Worm (Caenorhabditis elegans): Measurements from ENCODE around the gene zfp-2.

Gene zfp-2

ce11 chrII:9592737-9593136 lies 35.3 kb downstream of the zfp-2 start, which contains the start of gene parp-2:
parp-2 (plus strand) TSS chrII:9593037.
- TF ChIP-seq cog-1 (tag; optimal IDR thresholded peaks at IDR 0.05): no peak
- no peak for TF ChIP-seq klf-2 (GFP tag; conservative IDR thresholded peaks at IDR 0.05)
- no peak for TF ChIP-seq ref-1 (GFP tag; conservative IDR thresholded peaks at IDR 0.05)
- TF ChIP-seq ztf-29 (GFP tag; IDR thresholded peaks at IDR 0.05): no peak
- no peak for TF ChIP-seq med-1 (GFP tag; optimal IDR thresholded peaks at IDR 0.05; ENCODE audit: insufficient read depth)
- no peak for TF ChIP-seq ztf-23 (GFP tag; IDR thresholded peaks at IDR 0.05)
- no peak for TF ChIP-seq tab-1 (GFP tag; IDR thresholded peaks at IDR 0.05)
- no peak for TF ChIP-seq flt-1 (GFP tag; IDR thresholded peaks at IDR 0.05)
- no peak for TF ChIP-seq T22C8.4 (GFP tag; IDR thresholded peaks at IDR 0.05)

DNA sequence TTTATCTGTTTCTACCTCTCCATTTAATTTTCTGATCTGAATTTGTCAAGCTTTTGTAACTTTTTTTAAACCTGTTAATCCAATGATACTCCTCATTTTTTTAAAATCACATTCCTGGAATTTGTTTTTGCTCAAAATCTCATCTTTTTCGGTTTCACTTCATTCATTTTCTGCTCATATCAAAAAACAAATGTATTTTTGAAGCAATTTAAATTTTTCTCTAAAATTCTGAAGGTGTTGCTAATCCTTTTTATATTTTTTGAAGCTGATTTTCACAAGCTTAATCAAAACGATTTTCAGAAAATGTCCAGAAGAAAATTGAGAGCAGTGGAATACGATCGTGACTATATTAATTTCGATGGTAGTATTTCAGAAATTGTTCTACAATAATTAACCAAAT lies 37.5 kb downstream of the zfp-2 start, which contains the start of gene E02H1.5:
TSS of gene E02H1.5 (plus strand) at position 301 of the 400 bp plus-strand sequence.
- TF ChIP-seq cog-1 (tag; optimal IDR thresholded peaks at IDR 0.05) (no peak), ref-1 (GFP tag; conservative IDR thresholded peaks at IDR 0.05) (no peak), flt-1 (GFP tag; IDR thresholded peaks at IDR 0.05) (no peak), med-1 (GFP tag; optimal IDR thresholded peaks at IDR 0.05; ENCODE audit: insufficient read depth) (no peak), tab-1 (GFP tag; IDR thresholded peaks at IDR 0.05) (no peak), klf-2 (GFP tag; conservative IDR thresholded peaks at IDR 0.05) (no peak), ztf-29 (GFP tag; IDR thresholded peaks at IDR 0.05) (no peak), T22C8.4 (GFP tag; IDR thresholded peaks at IDR 0.05) (no peak), ztf-23 (GFP tag; IDR thresholded peaks at IDR 0.05) (no peak)

DNA sequence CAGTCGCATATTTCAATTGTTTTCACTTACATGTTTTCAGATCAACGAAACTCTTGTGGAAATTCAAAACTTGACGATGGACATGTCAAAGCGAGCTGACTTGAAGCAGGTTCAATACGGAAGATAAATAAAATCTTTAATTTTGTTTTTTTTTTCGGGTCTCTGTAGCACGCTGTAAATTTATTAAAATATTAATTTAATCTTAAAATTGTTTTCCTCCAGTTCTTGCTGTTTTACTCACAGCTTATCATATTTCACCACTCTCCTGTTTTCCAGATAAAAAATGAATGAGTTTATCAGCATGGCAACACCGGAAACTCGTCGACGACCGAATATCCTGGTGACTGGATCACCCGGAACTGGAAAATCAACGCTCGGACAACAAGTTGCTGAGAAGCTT lies 39.0 kb downstream of the zfp-2 start, which contains the start of gene E02H1.6:
TSS of gene E02H1.6 (plus strand) at position 301 of the 400 bp plus-strand sequence.
- TF ChIP-seq med-1 (GFP tag; optimal IDR thresholded peaks at IDR 0.05; ENCODE audit: insufficient read depth): no peak

ce11 chrII:9597516-9598047 lies 40.1 kb downstream of the zfp-2 start, which contains the start of gene mrpl-53:
mrpl-53 (plus strand) TSS chrII:9597622.
- no peak for TF ChIP-seq med-1 (GFP tag; optimal IDR thresholded peaks at IDR 0.05; ENCODE audit: insufficient read depth)
- TF ChIP-seq ref-1 (GFP tag; conservative IDR thresholded peaks at IDR 0.05): no peak
- TF ChIP-seq T22C8.4 (GFP tag; IDR thresholded peaks at IDR 0.05): no peak
- TF ChIP-seq flt-1 (GFP tag; IDR thresholded peaks at IDR 0.05): no peak
- no peak for TF ChIP-seq ztf-23 (GFP tag; IDR thresholded peaks at IDR 0.05)
- no peak for TF ChIP-seq klf-2 (GFP tag; conservative IDR thresholded peaks at IDR 0.05)
- TF ChIP-seq ztf-29 (GFP tag; IDR thresholded peaks at IDR 0.05): no peak
- TF ChIP-seq cog-1 (tag; optimal IDR thresholded peaks at IDR 0.05): no peak
- TF ChIP-seq tab-1 (GFP tag; IDR thresholded peaks at IDR 0.05): no peak

ce11 chrII:9600022-9600722 lies 42.7 kb downstream of the zfp-2 start:
- TF ChIP-seq klf-2 (GFP tag; conservative IDR thresholded peaks at IDR 0.05): no peak

ce11 chrII:9601069-9601468 lies 43.6 kb downstream of the zfp-2 start:
- TF ChIP-seq med-1 (GFP tag; optimal IDR thresholded peaks at IDR 0.05; ENCODE audit: insufficient read depth) (no peak), T22C8.4 (GFP tag; IDR thresholded peaks at IDR 0.05) (no peak), klf-2 (GFP tag; conservative IDR thresholded peaks at IDR 0.05) (no peak), ztf-23 (GFP tag; IDR thresholded peaks at IDR 0.05) (no peak), ztf-29 (GFP tag; IDR thresholded peaks at IDR 0.05) (no peak)

- TF ChIP-seq flt-1 (GFP tag; IDR thresholded peaks at IDR 0.05) (no peak), tab-1 (GFP tag; IDR thresholded peaks at IDR 0.05) (no peak), klf-2 (GFP tag; conservative IDR thresholded peaks at IDR 0.05) (no peak), cog-1 (tag; optimal IDR thresholded peaks at IDR 0.05) (no peak), T22C8.4 (GFP tag; IDR thresholded peaks at IDR 0.05) (no peak), ztf-29 (GFP tag; IDR thresholded peaks at IDR 0.05) (no peak)
These were observed 44.2 kb downstream of the zfp-2 start for ce11 chrII:9601679-9602078.

- TF ChIP-seq klf-2 (GFP tag; conservative IDR thresholded peaks at IDR 0.05) (no peak), flt-1 (GFP tag; IDR thresholded peaks at IDR 0.05) (no peak), cog-1 (tag; optimal IDR thresholded peaks at IDR 0.05) (no peak), ztf-23 (GFP tag; IDR thresholded peaks at IDR 0.05) (no peak), T22C8.4 (GFP tag; IDR thresholded peaks at IDR 0.05) (no peak), ref-1 (GFP tag; conservative IDR thresholded peaks at IDR 0.05) (no peak), tab-1 (GFP tag; IDR thresholded peaks at IDR 0.05) (no peak), med-1 (GFP tag; optimal IDR thresholded peaks at IDR 0.05; ENCODE audit: insufficient read depth) (no peak), ztf-29 (GFP tag; IDR thresholded peaks at IDR 0.05) (no peak)
These were observed 45.1 kb downstream of the zfp-2 start for ce11 chrII:9602566-9602965.

DNA sequence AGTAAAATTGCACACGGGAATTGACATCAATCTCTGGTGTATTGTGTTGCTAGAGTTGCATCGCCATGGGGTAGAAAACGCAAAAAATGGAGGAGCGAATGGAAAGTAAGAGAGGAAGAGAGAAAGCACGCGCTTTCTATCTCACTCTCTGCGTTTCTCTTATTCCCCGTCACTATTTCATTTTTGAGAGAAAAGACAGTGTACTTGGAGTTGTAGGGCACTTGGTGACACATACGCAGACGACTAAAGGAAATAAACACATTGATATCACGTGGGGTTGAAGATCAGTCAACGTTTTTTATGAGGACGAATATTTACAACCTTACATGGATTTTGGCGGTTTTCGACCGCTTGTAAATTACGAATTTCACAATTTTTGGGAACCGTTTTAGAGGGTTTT lies 46.0 kb downstream of the zfp-2 start:
- TF ChIP-seq cog-1 (tag; optimal IDR thresholded peaks at IDR 0.05) (peak; percentile 69), ztf-29 (GFP tag; IDR thresholded peaks at IDR 0.05) (no peak)

DNA sequence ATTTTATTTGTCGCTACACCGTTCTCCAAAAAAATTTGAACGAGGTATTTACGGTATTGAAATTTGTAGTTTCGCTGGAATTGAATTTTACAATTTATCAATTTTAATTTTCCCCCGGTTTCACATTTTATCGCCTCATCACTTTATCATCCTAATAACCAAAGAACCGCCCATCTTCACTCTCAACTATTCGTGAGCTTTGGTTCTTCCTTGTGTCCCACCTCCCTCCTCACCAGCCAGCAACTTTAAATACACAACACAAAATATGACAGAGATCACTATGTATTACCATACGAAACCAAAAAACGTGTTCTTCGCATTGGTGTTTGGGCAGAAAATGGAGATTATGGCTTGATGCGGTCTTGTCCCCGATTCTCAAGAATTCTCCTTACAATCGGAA lies 46.6 kb downstream of the zfp-2 start:
- no peak for TF ChIP-seq klf-2 (GFP tag; conservative IDR thresholded peaks at IDR 0.05)
- TF ChIP-seq ztf-29 (GFP tag; IDR thresholded peaks at IDR 0.05): no peak
- no peak for TF ChIP-seq T22C8.4 (GFP tag; IDR thresholded peaks at IDR 0.05)
- TF ChIP-seq ref-1 (GFP tag; conservative IDR thresholded peaks at IDR 0.05): no peak
- TF ChIP-seq ztf-23 (GFP tag; IDR thresholded peaks at IDR 0.05): no peak
- TF ChIP-seq tab-1 (GFP tag; IDR thresholded peaks at IDR 0.05): no peak
- no peak for TF ChIP-seq med-1 (GFP tag; optimal IDR thresholded peaks at IDR 0.05; ENCODE audit: insufficient read depth)
- TF ChIP-seq flt-1 (GFP tag; IDR thresholded peaks at IDR 0.05): no peak
- TF ChIP-seq cog-1 (tag; optimal IDR thresholded peaks at IDR 0.05): no peak
